Worm (Caenorhabditis elegans): Measurements from ENCODE around the gene sfxn-5.

DNA sequence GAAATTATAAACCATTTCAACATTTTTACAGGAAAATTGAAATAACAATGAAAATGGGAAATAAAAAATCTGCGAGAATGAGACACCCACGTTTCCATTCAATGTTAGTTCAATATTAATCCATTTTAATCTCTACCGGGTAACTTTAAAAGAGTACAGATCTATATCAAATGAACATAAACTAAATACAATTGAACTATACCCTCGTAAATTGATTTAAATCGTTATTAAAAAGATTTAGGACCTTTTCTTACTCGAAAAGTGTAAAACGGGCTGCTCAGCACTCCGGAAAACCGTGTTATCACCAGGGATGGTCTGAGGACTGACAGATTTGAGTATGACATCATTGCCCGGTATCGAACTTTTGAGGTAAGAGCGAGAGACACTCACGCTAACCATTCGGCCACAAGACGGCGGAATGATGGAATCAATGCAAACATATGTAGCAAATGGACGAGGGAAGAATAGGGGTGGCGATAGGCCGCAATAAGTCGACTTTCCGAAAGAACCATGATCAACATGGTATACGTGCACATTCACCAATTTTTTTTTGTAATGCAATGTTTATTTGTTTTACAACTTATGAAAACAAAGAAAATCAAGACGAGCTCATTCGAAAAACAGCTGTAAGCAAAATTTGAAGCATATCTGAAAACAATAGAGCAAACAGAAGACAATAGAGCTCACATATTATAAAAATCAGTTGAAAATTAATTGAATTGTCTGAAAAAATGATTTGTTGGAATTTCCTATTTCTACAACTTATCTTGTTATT lies 2.3 kb upstream of the sfxn-5 start, which contains the start of the genes chst-1 and C41C4.9:
- no peak for TF ChIP-seq W03F9.2 (tag; optimal IDR thresholded peaks at IDR 0.05)
- peak; percentile 90 for TF ChIP-seq dao-5 (tag; optimal IDR thresholded peaks at IDR 0.05)
- TF ChIP-seq him-1 (tag; optimal IDR thresholded peaks at IDR 0.05): peak; percentile 19
